Worm (Caenorhabditis elegans): Measurements from ENCODE around the gene Y22D7AL.1.

- TF ChIP-seq ama-1 (optimal IDR thresholded peaks at IDR 0.05) (no peak), sem-4 (tag; optimal IDR thresholded peaks at IDR 0.05) (no peak), lin-39 (tag; optimal IDR thresholded peaks at IDR 0.05) (no peak), R02D3.7 (tag; optimal IDR thresholded peaks at IDR 0.05) (no peak), ceh-16 (tag; optimal IDR thresholded peaks at IDR 0.05) (no peak), fos-1 (tag; optimal IDR thresholded peaks at IDR 0.05) (peak; percentile 67), aly-2 (tag; optimal IDR thresholded peaks at IDR 0.05) (no peak), unc-62 (GFP tag; optimal IDR thresholded peaks at IDR 0.05) (no peak)
These were observed 46.6 kb downstream of the Y22D7AL.1 start, which contains the start of gene fbxa-74 for ce11 chrIII:1698842-1699241.
